Worm (Caenorhabditis elegans) whole organism, L4 larva: ENCODE data around the gene Y62H9A.8.

ENCODE experiments used
- D1046.2 ChIP-seq: fragments of 200-800 bp; sonication (Bioruptor generic); IDR thresholded peaks from 2 replicates; pipeline ENCODE4 v1.3.6; 2022; ENCODE audit warnings: missing genetic modification characterization, missing compliant biosample characterization
- R02D3.7 ChIP-seq: fragments of 150-350 bp; sonication (generic microtip); optimal IDR thresholded peaks from 3 replicates; lab custom pipeline; 2014; ENCODE audit warnings: missing biosample characterization, missing genetic modification characterization
- Y105C5A.15 ChIP-seq: fragments of 200-800 bp; sonication (Bioruptor generic); IDR thresholded peaks from 2 replicates; pipeline ENCODE4 v1.3.6; 2022; ENCODE audit warnings: missing genetic modification characterization, missing compliant biosample characterization
- ZK337.2 ChIP-seq: fragments of 200-800 bp; sonication (Bioruptor generic); IDR thresholded peaks from 2 replicates; pipeline ENCODE4 v1.3.6; 2022; ENCODE audit warnings: missing genetic modification reagents, missing genetic modification characterization, missing compliant biosample characterization
- ZK546.5 ChIP-seq, 2 experiments: sonication (generic microtip); optimal IDR thresholded peaks; 2 replicates each; lab custom pipeline; 2017; ENCODE audit warnings: missing biosample characterization in 2 of 2, missing genetic modification characterization in 2 of 2
- aha-1 ChIP-seq: fragments of 150-350 bp; peaks from one replicate; lab custom pipeline; 2014; ENCODE audit warnings: missing biosample characterization, missing genetic modification characterization
- aly-2 ChIP-seq: sonication (generic microtip); optimal IDR thresholded peaks from 2 replicates; lab custom pipeline; 2018; ENCODE audit warnings: missing biosample characterization, missing genetic modification characterization
- arid-1 ChIP-seq: fragments of 200-800 bp; sonication (Bioruptor generic); conservative IDR thresholded peaks from 2 replicates; pipeline ENCODE4 v1.3.6; 2022; ENCODE audit warnings: missing genetic modification reagents, missing genetic modification characterization, missing compliant biosample characterization
- attf-4 ChIP-seq: sonication (generic microtip); optimal IDR thresholded peaks from 3 replicates; lab custom pipeline; 2017; ENCODE audit warnings: missing biosample characterization, missing genetic modification characterization
- ceh-20 ChIP-seq: fragments of 200-800 bp; sonication (Bioruptor generic); IDR thresholded peaks from 2 replicates; pipeline ENCODE4 v1.3.6; 2022; ENCODE audit warnings: missing genetic modification reagents, missing genetic modification characterization, missing compliant biosample characterization
- ceh-32 ChIP-seq: sonication (generic microtip); optimal IDR thresholded peaks from 2 replicates; lab custom pipeline; 2016; ENCODE audit warnings: mild to moderate bottlenecking, missing genetic modification characterization, missing compliant biosample characterization; ENCODE audit not compliant: poor library complexity
- ceh-44 ChIP-seq: fragments of 200-800 bp; sonication (Bioruptor generic); IDR thresholded peaks from 2 replicates; pipeline ENCODE4 v1.3.6; 2022; ENCODE audit warnings: missing genetic modification reagents, missing genetic modification characterization, missing compliant biosample characterization
- cey-2 ChIP-seq: sonication (generic microtip); optimal IDR thresholded peaks from 3 replicates; lab custom pipeline; 2017; ENCODE audit warnings: missing genetic modification characterization, mild to moderate bottlenecking, missing compliant biosample characterization, antibody characterized with exemption, borderline replicate concordance; ENCODE audit not compliant: insufficient read depth
- daf-8 ChIP-seq: fragments of 200-800 bp; sonication (Bioruptor generic); IDR thresholded peaks from 2 replicates; pipeline ENCODE4 v1.3.6; 2022; ENCODE audit warnings: missing genetic modification characterization, missing compliant biosample characterization
- dmd-6 ChIP-seq: fragments of 200-800 bp; sonication (Bioruptor generic); IDR thresholded peaks from 2 replicates; pipeline ENCODE4 v1.3.6; 2022; ENCODE audit warnings: missing genetic modification reagents, missing genetic modification characterization, missing compliant biosample characterization
- dpl-1 ChIP-seq: fragments of 150-350 bp; optimal IDR thresholded peaks from 2 replicates; lab custom pipeline; 2014; ENCODE audit warnings: missing biosample characterization, missing genetic modification reagents, missing genetic modification characterization
- duxl-1 ChIP-seq: sonication (generic microtip); optimal IDR thresholded peaks from 2 replicates; lab custom pipeline; 2016; ENCODE audit warnings: mild to moderate bottlenecking, missing genetic modification characterization, moderate library complexity, missing compliant biosample characterization; ENCODE audit not compliant: poor library complexity
- egl-43 ChIP-seq: fragments of 200-800 bp; sonication (Bioruptor generic); IDR thresholded peaks from 2 replicates; pipeline ENCODE4 v1.3.6; 2022; ENCODE audit warnings: missing genetic modification reagents, missing genetic modification characterization, missing compliant biosample characterization
- fkh-10 ChIP-seq: fragments of 150-350 bp; optimal IDR thresholded peaks from 2 replicates; lab custom pipeline; 2014; ENCODE audit warnings: missing biosample characterization, missing genetic modification reagents, missing genetic modification characterization
- hif-1 ChIP-seq, 2 experiments: sonication (generic microtip); optimal IDR thresholded peaks; 2 replicates each; lab custom pipeline; 2016 to 2017; ENCODE audit warnings: missing compliant biosample characterization in 2 of 2, missing genetic modification characterization in 2 of 2, missing genetic modification reagents in 2 of 2, missing genotype in 2 of 2, mild to moderate bottlenecking in 1 of 2
- hlh-11 ChIP-seq: fragments of 200-800 bp; sonication (Bioruptor generic); optimal IDR thresholded peaks from 2 replicates; lab custom pipeline; 2018; ENCODE audit warnings: mild to moderate bottlenecking, missing genetic modification characterization, missing compliant biosample characterization
- jun-1 ChIP-seq: fragments of 150-350 bp; optimal IDR thresholded peaks from 2 replicates; lab custom pipeline; 2014; ENCODE audit warnings: missing biosample characterization, missing genetic modification reagents, missing genetic modification characterization
- lim-7 ChIP-seq: fragments of 200-800 bp; sonication (Bioruptor generic); IDR thresholded peaks from 2 replicates; pipeline ENCODE4 v1.3.6; 2022; ENCODE audit warnings: missing genetic modification characterization, missing compliant biosample characterization
- lin-13 ChIP-seq: fragments of 150-350 bp; optimal IDR thresholded peaks from 2 replicates; lab custom pipeline; 2014; ENCODE audit warnings: missing biosample characterization, missing genetic modification reagents, missing genetic modification characterization
- lin-15B ChIP-seq: fragments of 150-350 bp; sonication (generic microtip); optimal IDR thresholded peaks from 3 replicates; lab custom pipeline; 2014; ENCODE audit warnings: missing biosample characterization, missing genetic modification characterization
- lir-3 ChIP-seq: sonication (generic microtip); optimal IDR thresholded peaks from 2 replicates; lab custom pipeline; 2016; ENCODE audit warnings: mild to moderate bottlenecking, missing genetic modification characterization, missing compliant biosample characterization
- lsy-2 ChIP-seq, 2 experiments: fragments of 150-350 bp in 1 of 2; sonication (generic microtip) in 1 of 2; optimal IDR thresholded peaks; 2 replicates each; lab custom pipeline; 2014 to 2017; ENCODE audit warnings: missing biosample characterization in 2 of 2, missing genetic modification characterization in 2 of 2
- mdl-1 ChIP-seq, 2 experiments: fragments of 150-350 bp in 1 of 2; sonication (generic microtip) in 1 of 2; optimal IDR thresholded peaks; 2 replicates each; lab custom pipeline; 2014 to 2017; ENCODE audit warnings: missing biosample characterization in 2 of 2, missing genetic modification characterization in 2 of 2
- mes-2 ChIP-seq: sonication (generic microtip); optimal IDR thresholded peaks from 2 replicates; lab custom pipeline; 2016; ENCODE audit warnings: missing genotype, mild to moderate bottlenecking, missing genetic modification characterization, missing compliant biosample characterization; ENCODE audit not compliant: poor library complexity, severe bottlenecking
- mxl-2 ChIP-seq: fragments of 200-800 bp; sonication (Bioruptor generic); conservative IDR thresholded peaks from 2 replicates; pipeline ENCODE4 v1.3.6; 2022; ENCODE audit warnings: missing genetic modification reagents, missing genetic modification characterization, missing compliant biosample characterization
- nhr-10 ChIP-seq: fragments of 150-350 bp; optimal IDR thresholded peaks from 2 replicates; lab custom pipeline; 2014; ENCODE audit warnings: missing biosample characterization, missing genetic modification characterization
- nhr-11 ChIP-seq: fragments of 150-350 bp; optimal IDR thresholded peaks from 2 replicates; lab custom pipeline; 2014; ENCODE audit warnings: missing biosample characterization, missing genetic modification characterization
- nhr-111 ChIP-seq: fragments of 200-800 bp; sonication (Bioruptor generic); optimal IDR thresholded peaks from 2 replicates; lab custom pipeline; 2018; ENCODE audit warnings: mild to moderate bottlenecking, missing genetic modification characterization, missing compliant biosample characterization
- nhr-28 ChIP-seq: fragments of 150-350 bp; optimal IDR thresholded peaks from 2 replicates; lab custom pipeline; 2014; ENCODE audit warnings: missing biosample characterization, missing genetic modification characterization
- nhr-41 ChIP-seq: fragments of 200-800 bp; sonication (Bioruptor generic); IDR thresholded peaks from 2 replicates; pipeline ENCODE4 v1.3.6; 2022; ENCODE audit warnings: missing genetic modification reagents, missing genetic modification characterization, missing compliant biosample characterization
- nhr-42 ChIP-seq: fragments of 200-800 bp; sonication (Bioruptor generic); IDR thresholded peaks from 2 replicates; pipeline ENCODE4 v1.3.6; 2022; ENCODE audit warnings: missing genetic modification characterization, missing compliant biosample characterization
- nhr-48 ChIP-seq: sonication (generic microtip); optimal IDR thresholded peaks from 2 replicates; lab custom pipeline; 2016; ENCODE audit warnings: mild to moderate bottlenecking, missing genetic modification characterization, missing compliant biosample characterization
- nhr-6 ChIP-seq: fragments of 150-350 bp; optimal IDR thresholded peaks from 2 replicates; lab custom pipeline; 2014; ENCODE audit warnings: missing biosample characterization, missing genetic modification characterization
- nhr-76 ChIP-seq: fragments of 150-350 bp; optimal IDR thresholded peaks from 2 replicates; lab custom pipeline; 2014; ENCODE audit warnings: missing biosample characterization, missing genetic modification characterization
- rbr-2 ChIP-seq: sonication (generic microtip); optimal IDR thresholded peaks from 2 replicates; lab custom pipeline; 2016; ENCODE audit warnings: missing genotype, missing genetic modification characterization, missing compliant biosample characterization
- skn-1 ChIP-seq: fragments of 150-350 bp; optimal IDR thresholded peaks from 2 replicates; lab custom pipeline; 2014; ENCODE audit warnings: missing biosample characterization, missing genetic modification characterization
- snpc-1.2 ChIP-seq: fragments of 200-800 bp; sonication (Bioruptor generic); IDR thresholded peaks from 2 replicates; pipeline ENCODE4 v1.3.6; 2022; ENCODE audit warnings: missing genetic modification reagents, missing genetic modification characterization, missing compliant biosample characterization
- tra-1 ChIP-seq: fragments of 200-800 bp; sonication (Bioruptor generic); IDR thresholded peaks from 2 replicates; pipeline ENCODE4 v1.3.6; 2022; ENCODE audit warnings: missing genetic modification reagents, missing genetic modification characterization, missing compliant biosample characterization
- unc-39 ChIP-seq: sonication (generic microtip); optimal IDR thresholded peaks from 2 replicates; lab custom pipeline; 2017; ENCODE audit warnings: missing biosample characterization, missing genetic modification characterization
- unc-62 ChIP-seq, 3 experiments: fragments of 150-350 bp in 1 of 3; sonication (generic microtip); optimal IDR thresholded peaks in 2 of 3; peaks in 1 of 3; 1 replicate in 1 of 3; 2 replicates in 2 of 3; lab custom pipeline; 2014 to 2017; ENCODE audit warnings: missing biosample characterization in 3 of 3, missing genetic modification characterization in 3 of 3, missing genetic modification reagents in 3 of 3, missing genotype in 1 of 3
- vab-7 ChIP-seq: fragments of 200-800 bp; sonication (Bioruptor generic); IDR thresholded peaks from 2 replicates; pipeline ENCODE4 v1.3.6; 2022; ENCODE audit warnings: missing genetic modification reagents, missing genetic modification characterization, missing compliant biosample characterization
- zip-2 ChIP-seq: fragments of 150-350 bp; optimal IDR thresholded peaks from 2 replicates; lab custom pipeline; 2014; ENCODE audit warnings: missing biosample characterization, missing genetic modification characterization
- ztf-11 ChIP-seq: fragments of 150-350 bp; optimal IDR thresholded peaks from 2 replicates; lab custom pipeline; 2014; ENCODE audit warnings: missing biosample characterization, missing genetic modification characterization
- ztf-7 ChIP-seq: fragments of 150-350 bp; optimal IDR thresholded peaks from 2 replicates; lab custom pipeline; 2014; ENCODE audit warnings: missing biosample characterization, missing genetic modification characterization

Gene Y62H9A.8

DNA sequence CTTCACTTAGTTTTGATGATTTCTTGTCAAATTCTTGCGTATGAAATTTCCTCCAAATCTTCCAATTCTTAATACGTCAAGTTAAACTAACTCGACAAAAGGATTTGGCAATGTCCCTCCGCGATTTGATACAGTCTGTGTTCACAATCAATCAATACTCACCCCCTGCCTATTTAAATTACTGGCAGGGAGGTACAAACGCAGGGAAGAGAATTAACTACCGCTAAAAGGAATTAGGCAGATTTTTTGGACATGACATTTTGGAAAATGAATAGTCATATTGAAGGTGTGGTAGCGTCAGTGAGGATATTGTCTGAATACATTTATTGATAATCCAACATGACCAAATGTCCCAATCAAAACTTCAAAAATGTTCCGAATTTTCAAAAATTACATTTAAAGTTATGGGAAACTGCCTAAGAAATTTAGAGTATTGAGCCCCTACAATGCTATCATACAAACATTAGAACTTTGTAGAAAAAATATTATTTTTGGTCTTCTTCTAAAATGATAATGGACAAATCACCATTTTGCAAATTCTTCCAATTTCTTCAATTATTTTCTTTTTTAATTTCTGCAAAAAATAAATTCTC, 45.2 kb upstream of the Y62H9A.8 start:
- peak; percentile 98 for TF ChIP-seq nhr-48 (tag; lab: Kevin White, UChicago)
- TF ChIP-seq lin-15B: peak; percentile 41
- TF ChIP-seq fkh-10 (GFP tag; lab: Kevin White, UChicago): peak; percentile 98
- peak; percentile 99 for TF ChIP-seq mes-2 (tag; lab: Kevin White, UChicago)
- peak; percentile 68 for TF ChIP-seq nhr-41 (GFP tag; lab: Robert Waterston, UW)
- peak; percentile 95 for TF ChIP-seq nhr-28 (tag; lab: Kevin White, UChicago)
- peak; percentile 99 for TF ChIP-seq nhr-10 (tag; lab: Kevin White, UChicago)
- TF ChIP-seq lim-7 (GFP tag; lab: Robert Waterston, UW): no peak
- TF ChIP-seq dpl-1 (GFP tag; lab: Kevin White, UChicago): peak; percentile 76
- peak; percentile 82 to 92 for TF ChIP-seq hif-1 (tag; optimal IDR thresholded peaks at IDR 0.05; lab: Kevin White, UChicago)
- peak; percentile 97 for TF ChIP-seq ztf-7 (tag; lab: Kevin White, UChicago)
- TF ChIP-seq nhr-6 (tag; lab: Kevin White, UChicago): peak; percentile 98
- TF ChIP-seq daf-8 (GFP tag; lab: Robert Waterston, UW): no peak
- peak; percentile 100 for TF ChIP-seq aha-1 (tag; lab: Kevin White, UChicago)
- TF ChIP-seq vab-7: peak; percentile 87
- peak; percentile 95 for TF ChIP-seq ceh-20 (GFP tag; lab: Robert Waterston, UW)
- TF ChIP-seq arid-1 (GFP tag; lab: Robert Waterston, UW): peak; percentile 66
- TF ChIP-seq lin-13 (GFP tag; lab: Kevin White, UChicago): peak; percentile 98
- peak; percentile 84 for TF ChIP-seq ztf-11 (tag; lab: Kevin White, UChicago)
- peak; percentile 90 to 92 for TF ChIP-seq mdl-1 (tag; optimal IDR thresholded peaks at IDR 0.05; lab: Kevin White, UChicago)
- peak; percentile 89; the same call in 1 of the 2 replicates for TF ChIP-seq D1046.2 (GFP tag; lab: Robert Waterston, UW)
- TF ChIP-seq ZK546.5 (tag; optimal IDR thresholded peaks at IDR 0.05; lab: Kevin White, UChicago): peak; percentile 31 to 75
- TF ChIP-seq R02D3.7 (tag; lab: Kevin White, UChicago): peak; percentile 1
- peak; percentile 88 for TF ChIP-seq ceh-32 (tag; lab: Kevin White, UChicago)
- peak; percentile 74 for TF ChIP-seq attf-4 (tag; lab: Kevin White, UChicago)
- TF ChIP-seq cey-2 (tag; lab: Kevin White, UChicago): peak; percentile 55
- TF ChIP-seq nhr-111: peak; percentile 36
- peak; percentile 91 to 100 for TF ChIP-seq unc-62 (GFP tag; optimal IDR thresholded peaks at IDR 0.05 in 1 of 2; lab: Kevin White, UChicago)
- TF ChIP-seq unc-62 (tag; optimal IDR thresholded peaks at IDR 0.05; lab: Kevin White, UChicago): peak; percentile 93
- TF ChIP-seq rbr-2 (tag; lab: Kevin White, UChicago): peak; percentile 99
- TF ChIP-seq ceh-44 (GFP tag; lab: Robert Waterston, UW): no peak
- TF ChIP-seq jun-1 (tag; lab: Kevin White, UChicago): peak; percentile 99
- TF ChIP-seq egl-43 (GFP tag; lab: Robert Waterston, UW): peak; percentile 98
- peak; percentile 95 for TF ChIP-seq tra-1 (GFP tag; lab: Robert Waterston, UW)
- TF ChIP-seq nhr-42: peak; percentile 99
- TF ChIP-seq nhr-76 (tag; lab: Kevin White, UChicago): peak; percentile 82
- peak; percentile 84 for TF ChIP-seq mxl-2 (GFP tag; lab: Robert Waterston, UW)
- TF ChIP-seq nhr-11 (tag; lab: Kevin White, UChicago): peak; percentile 99
- TF ChIP-seq Y105C5A.15: peak; percentile 75
- TF ChIP-seq dmd-6 (GFP tag; lab: Robert Waterston, UW): peak; percentile 97
- TF ChIP-seq skn-1 (tag; lab: Kevin White, UChicago): no peak
- TF ChIP-seq lir-3 (tag; lab: Kevin White, UChicago): peak; percentile 90
- TF ChIP-seq lsy-2 (tag; optimal IDR thresholded peaks at IDR 0.05; lab: Kevin White, UChicago): peak; percentile 96 to 97
- no peak; the same call in 1 of the 2 replicates for TF ChIP-seq snpc-1.2 (GFP tag; lab: Robert Waterston, UW)
- TF ChIP-seq zip-2: peak; percentile 98
- peak; percentile 92 for TF ChIP-seq unc-39 (tag; lab: Kevin White, UChicago)
- peak; percentile 99 for TF ChIP-seq duxl-1 (tag; lab: Kevin White, UChicago)
- TF ChIP-seq aly-2 (tag; lab: Kevin White, UChicago): no peak
- peak; percentile 83 for TF ChIP-seq ZK337.2 (GFP tag; lab: Robert Waterston, UW)
- TF ChIP-seq hlh-11: peak; percentile 97
